Fruit fly (Drosophila melanogaster): ENCODE data around the gene Cdk12.

Gene Cdk12

DNA sequence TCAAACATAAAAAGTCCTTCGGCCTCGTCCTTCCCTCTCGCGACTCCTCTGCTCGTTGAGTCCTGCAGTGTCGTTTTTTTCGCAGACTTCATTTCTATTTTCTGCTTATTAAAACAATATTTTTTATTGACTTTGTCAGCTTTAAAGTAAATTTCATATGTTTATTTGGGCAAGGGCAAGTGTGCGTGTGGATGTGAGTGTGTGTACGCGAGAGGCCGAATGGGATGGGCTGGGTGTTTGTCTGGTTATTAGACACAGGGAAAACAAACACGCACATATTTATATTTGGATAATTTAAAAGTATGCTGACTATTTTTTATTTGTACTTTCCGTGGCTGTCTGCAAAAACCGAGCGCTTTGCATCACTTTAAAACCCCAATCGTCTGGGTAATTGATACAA, 38.2 kb upstream of the Cdk12 start:
- peak; percentile 23 for TF ChIP-seq CG15479 (GFP tag; optimal IDR thresholded peaks at IDR 0.05)
- no peak for TF ChIP-seq fru (optimal IDR thresholded peaks at IDR 0.05)
- TF ChIP-seq cato (GFP tag; optimal IDR thresholded peaks at IDR 0.05; ENCODE audit: borderline replicate concordance) = no peak
- TF ChIP-seq CG2199 (GFP tag; IDR thresholded peaks at IDR 0.05) = no peak
- peak; percentile 72 for TF ChIP-seq fd102C (GFP tag; optimal IDR thresholded peaks at IDR 0.05)
- no peak for TF ChIP-seq Hr39 (optimal IDR thresholded peaks at IDR 0.05)
- peak; percentile 66 for TF ChIP-seq Med (GFP tag)
- TF ChIP-seq knrl (GFP tag; IDR thresholded peaks at IDR 0.05; ENCODE audit: partially characterized antibody) = no peak
- TF ChIP-seq bsh (GFP tag; optimal IDR thresholded peaks at IDR 0.05) = no peak
- TF ChIP-seq btn (GFP tag; optimal IDR thresholded peaks at IDR 0.05) = no peak
- no peak for TF ChIP-seq wor (GFP tag; IDR thresholded peaks at IDR 0.05)
- TF ChIP-seq CG1024 (GFP tag; IDR thresholded peaks at IDR 0.05) = no peak
- no peak for TF ChIP-seq vfl (GFP tag; optimal IDR thresholded peaks at IDR 0.05)
- no peak for TF ChIP-seq CG6765 (GFP tag; optimal IDR thresholded peaks at IDR 0.05)
- TF ChIP-seq Ets65A (GFP tag) = peak; percentile 50
- peak in 1 of 2 experiments; percentile 60 for TF ChIP-seq tll (GFP tag; optimal IDR thresholded peaks at IDR 0.05)
- TF ChIP-seq bbx (GFP tag; IDR thresholded peaks at IDR 0.05; ENCODE audit: partially characterized antibody) = no peak
- no peak for TF ChIP-seq HLHmδ (GFP tag; optimal IDR thresholded peaks at IDR 0.05)
- peak; percentile 65 for TF ChIP-seq sens (GFP tag)
- TF ChIP-seq stc (GFP tag; IDR thresholded peaks at IDR 0.05) = no peak
- no peak for TF ChIP-seq ase (GFP tag; IDR thresholded peaks at IDR 0.05)
- TF ChIP-seq zen (tag; optimal IDR thresholded peaks at IDR 0.05) = peak; percentile 40
- no peak for TF ChIP-seq CG11456 (GFP tag; IDR thresholded peaks at IDR 0.05)

dm6 chr3L:21479636-21480035, 36.5 kb upstream of the Cdk12 start:
- peak; percentile 30 for TF ChIP-seq bcd (GFP tag; optimal IDR thresholded peaks at IDR 0.05)
- TF ChIP-seq dpn (GFP tag; optimal IDR thresholded peaks at IDR 0.05) = peak in 1 of 2 experiments; percentile 3
- peak; percentile 65 for TF ChIP-seq CG7987 (GFP tag; optimal IDR thresholded peaks at IDR 0.05)
- no peak for TF ChIP-seq CG11695 (GFP tag; IDR thresholded peaks at IDR 0.05)
- TF ChIP-seq Jarid2 (GFP tag; optimal IDR thresholded peaks at IDR 0.05) = peak; percentile 79
- TF ChIP-seq Doc2 (GFP tag; IDR thresholded peaks at IDR 0.05) = no peak
- TF ChIP-seq Atf6 (GFP tag; IDR thresholded peaks at IDR 0.05) = peak; percentile 11; the same call in 1 of the 2 replicates
- TF ChIP-seq emc (GFP tag; optimal IDR thresholded peaks at IDR 0.05) = no peak
- TF ChIP-seq ken (GFP tag; IDR thresholded peaks at IDR 0.05) = peak; percentile 60; the same call in 2 of the 3 replicates
- TF ChIP-seq CG2199 (GFP tag; IDR thresholded peaks at IDR 0.05) = peak; percentile 46; the same call in 1 of the 3 replicates
- no peak for TF ChIP-seq CG8944 (GFP tag; optimal IDR thresholded peaks at IDR 0.05)
- no peak for TF ChIP-seq CG6791 (GFP tag; IDR thresholded peaks at IDR 0.05; ENCODE audit: partially characterized antibody)
- no peak for TF ChIP-seq CG6854 (GFP tag; optimal IDR thresholded peaks at IDR 0.05)
- no peak for TF ChIP-seq Oaz (GFP tag; IDR thresholded peaks at IDR 0.05)
- no peak for TF ChIP-seq CG15479 (GFP tag; optimal IDR thresholded peaks at IDR 0.05)
- no peak for TF ChIP-seq CG9215 (GFP tag; IDR thresholded peaks at IDR 0.05)
- peak; percentile 3 for TF ChIP-seq CG14710 (tag; optimal IDR thresholded peaks at IDR 0.05)
- peak; percentile 1 for TF ChIP-seq Side (GFP tag; optimal IDR thresholded peaks at IDR 0.05)
- peak; percentile 18 for TF ChIP-seq CG4424 (GFP tag; optimal IDR thresholded peaks at IDR 0.05)
- peak; percentile 12 for TF ChIP-seq CG2116 (GFP tag; optimal IDR thresholded peaks at IDR 0.05)
- TF ChIP-seq amos (GFP tag; IDR thresholded peaks at IDR 0.05; ENCODE audit: partially characterized antibody) = no peak
- peak; percentile 73 for TF ChIP-seq CG10431 (GFP tag; optimal IDR thresholded peaks at IDR 0.05)
- TF ChIP-seq Kr (GFP tag; optimal IDR thresholded peaks at IDR 0.05) = peak; percentile 18
- peak; percentile 36 for TF ChIP-seq gsb-n (tag; optimal IDR thresholded peaks at IDR 0.05)
- peak; percentile 73 for TF ChIP-seq chm (GFP tag; IDR thresholded peaks at IDR 0.05)
- no peak for TF ChIP-seq prd (optimal IDR thresholded peaks at IDR 0.05)
- TF ChIP-seq prd (GFP tag; IDR thresholded peaks at IDR 0.05) = peak; percentile 32; the same call in 1 of the 3 replicates
- no peak for TF ChIP-seq az2 (GFP tag; optimal IDR thresholded peaks at IDR 0.05)
- peak; percentile 78 for TF ChIP-seq ATbp (GFP tag; optimal IDR thresholded peaks at IDR 0.05)
- TF ChIP-seq CG16815 (GFP tag; optimal IDR thresholded peaks at IDR 0.05) = no peak
- peak; percentile 45 for TF ChIP-seq NC2β (GFP tag; optimal IDR thresholded peaks at IDR 0.05)

Measured in whole organism, embryonic.